Worm (Caenorhabditis elegans) whole organism, late embryonic: Measurements from ENCODE around the gene E01B7.2.
"Not testable (repeated sequence)": the region's sequence is repeated elsewhere in the genome, so short reads cannot be mapped to it uniquely, and the experiment has no call there.

Source experiments
- C38D4.7 ChIP-seq: fragments of 200-800 bp; sonication (Bioruptor generic); optimal IDR thresholded peaks from 2 replicates; lab custom pipeline; 2018; ENCODE audit warnings: mild to moderate bottlenecking, missing genetic modification characterization, moderate library complexity, missing compliant biosample characterization
- K02D7.2 ChIP-seq: sonication (generic microtip); optimal IDR thresholded peaks from 2 replicates; lab custom pipeline; 2017; ENCODE audit warnings: mild to moderate bottlenecking, missing genetic modification characterization, missing compliant biosample characterization
- K09A11.1 ChIP-seq: sonication (generic microtip); optimal IDR thresholded peaks from 2 replicates; lab custom pipeline; 2017; ENCODE audit warnings: antibody characterized with exemption, mild to moderate bottlenecking, missing genetic modification characterization, missing compliant biosample characterization; ENCODE audit not compliant: insufficient read depth
- T23F11.4 ChIP-seq: fragments of 200-800 bp; sonication (Bioruptor generic); optimal IDR thresholded peaks from 2 replicates; lab custom pipeline; 2018; ENCODE audit warnings: mild to moderate bottlenecking, missing genetic modification characterization, missing compliant biosample characterization
- Y22D7AL.16 ChIP-seq: sonication (generic microtip); optimal IDR thresholded peaks from 2 replicates; lab custom pipeline; 2016; ENCODE audit warnings: missing genetic modification characterization, missing compliant biosample characterization
- ahr-1 ChIP-seq: sonication (generic microtip); optimal IDR thresholded peaks from 2 replicates; lab custom pipeline; 2016; ENCODE audit warnings: missing genetic modification characterization, missing compliant biosample characterization
- ama-1 ChIP-seq: fragments of 150-350 bp; optimal IDR thresholded peaks from 2 replicates; lab custom pipeline; 2014
- ceh-14 ChIP-seq: sonication (generic microtip); optimal IDR thresholded peaks from 2 replicates; lab custom pipeline; 2016; ENCODE audit warnings: missing genotype, missing genetic modification characterization, missing compliant biosample characterization
- ceh-18 ChIP-seq: sonication (generic microtip); optimal IDR thresholded peaks from 2 replicates; lab custom pipeline; 2016; ENCODE audit warnings: missing genetic modification characterization, missing compliant biosample characterization
- ceh-2 ChIP-seq: sonication (generic microtip); optimal IDR thresholded peaks from 2 replicates; lab custom pipeline; 2016; ENCODE audit warnings: missing genotype, missing genetic modification characterization, missing compliant biosample characterization
- ceh-22 ChIP-seq: sonication (generic microtip); optimal IDR thresholded peaks from 2 replicates; lab custom pipeline; 2017; ENCODE audit warnings: missing biosample characterization, missing genetic modification characterization
- ceh-24 ChIP-seq: sonication (generic microtip); optimal IDR thresholded peaks from 2 replicates; lab custom pipeline; 2016; ENCODE audit warnings: mild to moderate bottlenecking, missing genetic modification characterization, missing compliant biosample characterization
- ceh-30 ChIP-seq: fragments of 150-350 bp; optimal IDR thresholded peaks from 2 replicates; lab custom pipeline; 2014; ENCODE audit warnings: missing biosample characterization, missing genetic modification characterization
- ceh-45 ChIP-seq: fragments of 200-800 bp; sonication (Bioruptor generic); IDR thresholded peaks from 2 replicates; pipeline ENCODE4 v1.3.6; 2022; ENCODE audit warnings: missing genetic modification reagents, missing genetic modification characterization, missing compliant biosample characterization
- ceh-9 ChIP-seq: sonication (generic microtip); optimal IDR thresholded peaks from 2 replicates; lab custom pipeline; 2016; ENCODE audit warnings: mild to moderate bottlenecking, missing genetic modification characterization, inconsistent platforms, missing compliant biosample characterization
- dmd-4 ChIP-seq: sonication (generic microtip); optimal IDR thresholded peaks from 2 replicates; lab custom pipeline; 2016; ENCODE audit warnings: borderline replicate concordance, missing genetic modification characterization, missing compliant biosample characterization
- elt-2 ChIP-seq: sonication (generic microtip); optimal IDR thresholded peaks from 2 replicates; lab custom pipeline; 2016; ENCODE audit warnings: missing genetic modification reagents, missing genetic modification characterization, missing compliant biosample characterization
- elt-4 ChIP-seq: sonication (generic microtip); optimal IDR thresholded peaks from 2 replicates; lab custom pipeline; 2016; ENCODE audit warnings: missing genetic modification characterization, missing compliant biosample characterization
- ets-4 ChIP-seq: sonication (generic microtip); optimal IDR thresholded peaks from 2 replicates; lab custom pipeline; 2016; ENCODE audit warnings: missing genetic modification characterization, missing compliant biosample characterization
- eyg-1 ChIP-seq: sonication (generic microtip); optimal IDR thresholded peaks from 2 replicates; lab custom pipeline; 2016; ENCODE audit warnings: missing genotype, missing genetic modification characterization, missing compliant biosample characterization
- fkh-10 ChIP-seq: fragments of 150-350 bp; optimal IDR thresholded peaks from 2 replicates; lab custom pipeline; 2014; ENCODE audit warnings: missing biosample characterization, missing genetic modification reagents, missing genetic modification characterization
- gmeb-2 ChIP-seq: sonication (generic microtip); optimal IDR thresholded peaks from 2 replicates; lab custom pipeline; 2016; ENCODE audit warnings: missing genetic modification characterization, inconsistent platforms, missing compliant biosample characterization
- hlh-13 ChIP-seq: fragments of 200-800 bp; sonication (Bioruptor generic); optimal IDR thresholded peaks from 2 replicates; lab custom pipeline; 2018; ENCODE audit warnings: mild to moderate bottlenecking, missing genetic modification characterization, missing compliant biosample characterization
- hlh-8 ChIP-seq: sonication (generic microtip); optimal IDR thresholded peaks from 2 replicates; lab custom pipeline; 2016; ENCODE audit warnings: missing genotype, missing genetic modification characterization, missing compliant biosample characterization
- lim-6 ChIP-seq: sonication (generic microtip); optimal IDR thresholded peaks from 2 replicates; lab custom pipeline; 2016; ENCODE audit warnings: missing genetic modification characterization, missing compliant biosample characterization
- lin-11 ChIP-seq: fragments of 200-800 bp; sonication (Bioruptor generic); optimal IDR thresholded peaks from 2 replicates; lab custom pipeline; 2018; ENCODE audit warnings: mild to moderate bottlenecking, missing genetic modification characterization, missing compliant biosample characterization
- pag-3 ChIP-seq: sonication (generic microtip); optimal IDR thresholded peaks from 2 replicates; lab custom pipeline; 2016; ENCODE audit warnings: missing compliant biosample characterization, missing genetic modification characterization, borderline replicate concordance
- pha-2 ChIP-seq: sonication (generic microtip); optimal IDR thresholded peaks from 2 replicates; lab custom pipeline; 2017; ENCODE audit warnings: mild to moderate bottlenecking, missing genetic modification characterization, missing compliant biosample characterization
- ref-2 ChIP-seq: sonication (generic microtip); optimal IDR thresholded peaks from 2 replicates; lab custom pipeline; 2016; ENCODE audit warnings: missing genetic modification characterization, missing compliant biosample characterization
- sdc-2 ChIP-seq: sonication (generic microtip); optimal IDR thresholded peaks from 2 replicates; lab custom pipeline; 2016; ENCODE audit warnings: missing genotype, missing genetic modification characterization, missing compliant biosample characterization
- sox-4 ChIP-seq: sonication (generic microtip); optimal IDR thresholded peaks from 2 replicates; lab custom pipeline; 2017; ENCODE audit warnings: mild to moderate bottlenecking, missing genetic modification characterization, inconsistent platforms, missing compliant biosample characterization
- syd-9 ChIP-seq: sonication (generic microtip); optimal IDR thresholded peaks from 2 replicates; lab custom pipeline; 2016; ENCODE audit warnings: mild to moderate bottlenecking, missing genetic modification characterization, moderate library complexity, missing compliant biosample characterization
- tbx-2 ChIP-seq: sonication (generic microtip); optimal IDR thresholded peaks from 2 replicates; lab custom pipeline; 2016; ENCODE audit warnings: missing genetic modification characterization, missing compliant biosample characterization
- unc-55 ChIP-seq: sonication (generic microtip); optimal IDR thresholded peaks from 2 replicates; lab custom pipeline; 2017; ENCODE audit warnings: missing biosample characterization, missing genetic modification reagents, missing genetic modification characterization
- unc-86 ChIP-seq: sonication (generic microtip); optimal IDR thresholded peaks from 2 replicates; lab custom pipeline; 2016; ENCODE audit warnings: missing genetic modification characterization, missing compliant biosample characterization

E01B7.2 gene

DNA sequence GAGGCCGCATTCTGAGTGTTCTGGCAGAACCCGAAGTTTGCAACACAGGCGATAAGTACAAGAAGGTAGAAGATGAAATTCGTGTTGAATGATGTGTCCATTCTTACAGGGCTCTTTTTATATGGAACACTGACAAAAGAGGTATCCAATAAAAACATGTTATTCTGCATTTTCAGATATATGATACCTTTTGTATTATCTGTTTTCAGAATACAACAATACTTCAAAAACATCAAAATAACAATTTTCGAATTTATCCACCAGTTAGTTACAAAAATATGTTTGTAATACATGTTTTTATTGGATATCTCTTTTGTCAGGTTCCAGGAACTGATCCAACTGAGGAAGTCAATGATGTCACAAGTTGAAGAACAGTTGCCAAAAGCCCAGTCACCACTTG lies 23.9 kb upstream of the E01B7.2 start, which contains the start of gene C06H5.13:
Gene C06H5.13 (minus strand): TSS at position 101 of the 400 bp plus-strand sequence.
- TF ChIP-seq ahr-1 (tag; lab: Kevin White, UChicago); ceh-2; C38D4.7 (GFP tag; lab: Kevin White, UChicago): not testable (repeated sequence)

DNA sequence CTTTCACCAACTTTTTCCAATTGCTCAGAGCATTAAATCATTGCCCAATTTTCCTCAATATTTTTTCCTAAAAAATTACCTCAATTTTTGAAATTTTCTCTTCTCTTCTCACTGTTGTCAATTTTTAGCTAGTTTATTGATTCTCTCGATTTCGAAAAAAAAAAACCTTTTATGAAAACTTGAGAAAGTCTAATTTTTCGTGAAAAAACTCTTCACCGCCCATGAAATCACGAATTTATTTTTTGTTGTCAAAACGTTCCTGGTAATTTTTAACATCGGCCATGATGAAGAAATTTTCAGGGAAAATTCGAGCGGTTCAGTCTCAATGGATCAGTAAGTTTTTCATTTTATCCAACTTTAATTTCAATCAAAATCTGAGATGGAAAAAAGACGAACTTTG lies 22.1 kb upstream of the E01B7.2 start, which contains the start of gene fbxa-157:
Gene fbxa-157 (plus strand): TSS at position 301 of the 400 bp plus-strand sequence.
- no peak for TF ChIP-seq ref-2 (tag; lab: Kevin White, UChicago)
- TF ChIP-seq ceh-45 (GFP tag; lab: Robert Waterston, UW), result no peak
- no peak for TF ChIP-seq tbx-2 (tag; lab: Kevin White, UChicago)
- no peak for TF ChIP-seq sox-4
- no peak for TF ChIP-seq ets-4 (tag; lab: Kevin White, UChicago)
- TF ChIP-seq syd-9, result no peak
- TF ChIP-seq fkh-10 (GFP tag; lab: Kevin White, UChicago), result no peak
- no peak for TF ChIP-seq ceh-22 (tag; lab: Kevin White, UChicago)
- TF ChIP-seq ceh-14 (tag; lab: Kevin White, UChicago), result no peak
- TF ChIP-seq unc-55 (GFP tag; lab: Kevin White, UChicago), result no peak
- no peak for TF ChIP-seq K02D7.2 (tag; lab: Kevin White, UChicago)
- TF ChIP-seq ceh-24 (tag; lab: Kevin White, UChicago), result no peak
- no peak for TF ChIP-seq ceh-18
- no peak for TF ChIP-seq Y22D7AL.16
- no peak for TF ChIP-seq T23F11.4 (GFP tag; lab: Kevin White, UChicago)
- TF ChIP-seq elt-2 (tag; lab: Kevin White, UChicago), result no peak
- no peak for TF ChIP-seq pha-2 (tag; lab: Kevin White, UChicago)
- no peak for TF ChIP-seq elt-4 (tag; lab: Kevin White, UChicago)

DNA sequence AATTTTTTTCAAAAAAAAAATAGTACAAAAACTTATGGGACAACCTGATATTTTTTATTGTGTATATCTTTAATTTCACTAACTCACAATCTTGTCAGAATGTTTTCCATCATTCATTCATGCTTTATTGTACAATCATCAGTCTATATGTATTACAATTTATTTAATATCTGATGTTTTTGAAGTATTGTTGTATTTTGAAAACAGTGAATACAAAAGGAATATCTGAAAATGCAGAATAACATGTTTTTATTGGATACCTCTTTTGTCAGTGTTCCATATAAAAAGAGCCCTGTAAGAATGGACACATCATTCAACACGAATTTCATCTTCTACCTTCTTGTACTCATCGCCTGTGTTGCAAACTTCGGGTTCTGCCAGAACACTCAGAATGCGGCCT lies 17.7 kb upstream of the E01B7.2 start, which contains the start of gene C06H5.14:
Gene C06H5.14 (plus strand): TSS at position 301 of the 400 bp plus-strand sequence.
- not testable (repeated sequence) for TF ChIP-seq sdc-2; ama-1; eyg-1 (tag; lab: Kevin White, UChicago)

DNA sequence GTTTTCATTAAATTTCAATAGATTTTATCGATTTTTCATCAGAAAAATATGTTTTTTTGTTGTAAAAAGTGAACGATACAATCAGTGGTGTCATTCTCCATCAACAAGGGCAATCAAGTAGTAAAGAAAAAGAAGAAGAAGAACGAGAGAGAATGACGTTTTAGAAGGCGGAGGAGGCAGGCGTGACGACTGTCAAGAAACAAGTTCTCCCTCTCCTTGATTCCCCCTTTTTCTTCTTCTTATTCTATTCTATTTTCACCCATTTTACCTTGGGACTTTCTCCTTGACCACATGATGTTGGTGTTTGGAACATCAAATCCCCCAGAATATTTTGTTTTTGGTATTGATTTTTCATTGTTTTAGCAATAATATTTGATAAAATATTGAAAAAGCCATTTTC lies 15.8 kb upstream of the E01B7.2 start:
- TF ChIP-seq K09A11.1 (tag; lab: Kevin White, UChicago) (no peak), lim-6 (tag; lab: Kevin White, UChicago) (no peak), pag-3 (tag; lab: Kevin White, UChicago) (no peak), elt-4 (tag; lab: Kevin White, UChicago) (no peak), hlh-8 (no peak), C38D4.7 (GFP tag; lab: Kevin White, UChicago) (no peak), ceh-9 (no peak)

DNA sequence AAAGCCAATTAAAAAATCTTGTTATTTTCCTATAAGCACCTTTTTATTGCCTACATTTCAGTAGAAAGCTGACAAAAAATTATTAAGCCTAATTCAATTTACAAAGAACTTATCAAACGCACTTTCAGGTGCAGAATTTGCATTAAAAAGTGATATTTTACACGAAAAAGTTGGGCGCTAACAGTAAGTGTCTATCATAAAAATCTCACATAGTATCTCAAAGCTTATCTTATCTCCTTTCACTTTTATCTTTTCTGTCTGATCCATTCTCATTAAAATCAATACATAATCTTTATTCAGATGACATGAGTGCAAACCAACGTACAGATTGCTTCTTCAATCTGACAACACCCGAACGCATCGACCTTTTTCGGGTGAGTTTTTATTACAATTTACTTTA lies 11.6 kb upstream of the E01B7.2 start, which contains the start of gene dcar-1:
Gene dcar-1 (plus strand): TSS at position 301 of the 400 bp plus-strand sequence.
- TF ChIP-seq ceh-30 (tag; lab: Kevin White, UChicago) (no peak), dmd-4 (no peak), unc-86 (no peak), lin-11 (no peak), hlh-13 (no peak), Y22D7AL.16 (no peak), ama-1 (no peak), syd-9 (no peak), gmeb-2 (tag; lab: Kevin White, UChicago) (no peak), hlh-8 (no peak)
